Worm (Caenorhabditis elegans): ENCODE measurements around the gene ZK402.5.

DNA sequence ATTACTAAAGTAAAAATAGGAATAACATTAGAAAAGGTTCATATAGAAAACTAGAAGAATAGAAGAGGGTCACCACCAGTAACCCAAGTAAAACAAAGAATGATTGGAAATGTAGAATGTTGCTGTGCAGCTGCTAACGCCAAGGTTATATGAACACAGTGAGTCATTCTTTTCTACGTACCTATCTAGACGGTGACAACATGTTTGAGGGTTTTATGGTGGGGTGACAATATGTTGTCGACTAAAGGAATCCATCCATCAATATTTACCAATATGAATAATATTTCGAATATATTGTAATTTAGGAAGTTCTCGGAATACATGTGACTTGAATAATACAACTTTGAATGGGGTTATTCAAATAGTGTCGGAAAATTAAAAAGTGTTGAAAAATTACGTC is at the start of gene ZK402.5:
- TF ChIP-seq pha-4 (tag; optimal IDR thresholded peaks at IDR 0.05) (no peak), tbx-2 (tag; optimal IDR thresholded peaks at IDR 0.05) (no peak), lin-11 (tag; optimal IDR thresholded peaks at IDR 0.05) (no peak), unc-55 (GFP tag; optimal IDR thresholded peaks at IDR 0.05) (no peak), pros-1 (tag; optimal IDR thresholded peaks at IDR 0.05) (no peak), tbx-7 (tag; optimal IDR thresholded peaks at IDR 0.05) (no peak), fkh-10 (GFP tag; optimal IDR thresholded peaks at IDR 0.05) (no peak), sox-4 (tag; optimal IDR thresholded peaks at IDR 0.05) (no peak), ceh-18 (tag; optimal IDR thresholded peaks at IDR 0.05) (no peak), unc-86 (tag; optimal IDR thresholded peaks at IDR 0.05) (no peak), hlh-6 (tag; optimal IDR thresholded peaks at IDR 0.05) (no peak), zip-5 (tag; optimal IDR thresholded peaks at IDR 0.05) (no peak), ceh-34 (tag; optimal IDR thresholded peaks at IDR 0.05) (no peak)
